Worm (Caenorhabditis elegans) whole organism, L2 larva: ENCODE results near the gene F54D12.2.

Source experiments
- C34F6.9 ChIP-seq: fragments of 150-350 bp; optimal IDR thresholded peaks from 2 replicates; lab custom pipeline; 2014; ENCODE audit warnings: missing biosample characterization, missing genetic modification characterization
- R02D3.7 ChIP-seq: fragments of 150-350 bp; optimal IDR thresholded peaks from 2 replicates; lab custom pipeline; 2014; ENCODE audit warnings: missing biosample characterization, missing genetic modification characterization
- Y55F3AM.14 ChIP-seq: fragments of 200-800 bp; sonication (Bioruptor generic); optimal IDR thresholded peaks from 2 replicates; lab custom pipeline; 2018; ENCODE audit warnings: mild to moderate bottlenecking, missing genetic modification characterization, missing compliant biosample characterization
- aly-2 ChIP-seq: fragments of 150-350 bp; optimal IDR thresholded peaks from 2 replicates; lab custom pipeline; 2014; ENCODE audit warnings: missing biosample characterization, missing genetic modification characterization
- ama-1 ChIP-seq: fragments of 150-350 bp; optimal IDR thresholded peaks from 2 replicates; lab custom pipeline; 2018; ENCODE audit warnings: inconsistent platforms
- blmp-1 ChIP-seq: sonication (generic microtip); optimal IDR thresholded peaks from 2 replicates; lab custom pipeline; 2017; ENCODE audit warnings: missing genetic modification characterization, mild to moderate bottlenecking, missing compliant biosample characterization, antibody characterized with exemption, moderate library complexity; ENCODE audit not compliant: insufficient read depth
- ceh-16 ChIP-seq: fragments of 150-350 bp; optimal IDR thresholded peaks from 2 replicates; lab custom pipeline; 2014; ENCODE audit warnings: missing biosample characterization, missing genetic modification characterization
- ceh-82 ChIP-seq: fragments of 150-350 bp; optimal IDR thresholded peaks from 2 replicates; lab custom pipeline; 2014; ENCODE audit warnings: missing biosample characterization, missing genetic modification characterization
- crh-2 ChIP-seq: sonication (generic microtip); optimal IDR thresholded peaks from 2 replicates; lab custom pipeline; 2017; ENCODE audit warnings: missing biosample characterization, missing genetic modification characterization
- dmd-4 ChIP-seq: sonication (generic microtip); optimal IDR thresholded peaks from 2 replicates; lab custom pipeline; 2017; ENCODE audit warnings: missing biosample characterization, missing genetic modification characterization
- fos-1 ChIP-seq: fragments of 150-350 bp; optimal IDR thresholded peaks from 2 replicates; lab custom pipeline; 2014; ENCODE audit warnings: missing biosample characterization, missing genetic modification characterization
- lin-39 ChIP-seq: fragments of 150-350 bp; optimal IDR thresholded peaks from 2 replicates; lab custom pipeline; 2014; ENCODE audit warnings: missing biosample characterization, missing genetic modification reagents, missing genetic modification characterization
- lsy-2 ChIP-seq, 2 experiments: fragments of 150-350 bp in 1 of 2; sonication (generic microtip) in 1 of 2; optimal IDR thresholded peaks; 2 replicates each; lab custom pipeline; 2014 to 2017; ENCODE audit warnings: missing biosample characterization in 2 of 2, missing genetic modification characterization in 2 of 2
- mab-5 ChIP-seq: fragments of 150-350 bp; optimal IDR thresholded peaks from 2 replicates; lab custom pipeline; 2014; ENCODE audit warnings: missing biosample characterization, missing genetic modification characterization
- mdl-1 ChIP-seq, 2 experiments: fragments of 150-350 bp in 1 of 2; sonication (generic microtip) in 1 of 2; optimal IDR thresholded peaks; 2 replicates each; lab custom pipeline; 2017; ENCODE audit warnings: missing biosample characterization in 2 of 2, missing genetic modification characterization in 2 of 2
- nhr-11 ChIP-seq: fragments of 150-350 bp; optimal IDR thresholded peaks from 2 replicates; lab custom pipeline; 2014; ENCODE audit warnings: missing biosample characterization, missing genetic modification characterization
- nhr-129 ChIP-seq: fragments of 150-350 bp; optimal IDR thresholded peaks from 2 replicates; lab custom pipeline; 2014; ENCODE audit warnings: missing biosample characterization, missing genetic modification characterization
- nhr-21 ChIP-seq: fragments of 150-350 bp; optimal IDR thresholded peaks from 2 replicates; lab custom pipeline; 2014; ENCODE audit warnings: missing biosample characterization, missing genetic modification characterization
- nhr-23 ChIP-seq: fragments of 150-350 bp; optimal IDR thresholded peaks from 2 replicates; lab custom pipeline; 2014; ENCODE audit warnings: missing biosample characterization, missing genetic modification reagents, missing genetic modification characterization
- nhr-237 ChIP-seq: fragments of 150-350 bp; optimal IDR thresholded peaks from 2 replicates; lab custom pipeline; 2014; ENCODE audit warnings: missing biosample characterization, missing genetic modification characterization
- nhr-6 ChIP-seq: fragments of 150-350 bp; optimal IDR thresholded peaks from 2 replicates; lab custom pipeline; 2014; ENCODE audit warnings: missing biosample characterization, missing genetic modification characterization
- sem-4 ChIP-seq: fragments of 150-350 bp; optimal IDR thresholded peaks from 2 replicates; lab custom pipeline; 2014; ENCODE audit warnings: missing biosample characterization, missing genetic modification reagents, missing genetic modification characterization
- skn-1 ChIP-seq: sonication (generic microtip); optimal IDR thresholded peaks from 2 replicates; lab custom pipeline; 2017; ENCODE audit warnings: missing biosample characterization, missing genetic modification characterization
- sma-3 ChIP-seq: sonication (generic microtip); optimal IDR thresholded peaks from 2 replicates; lab custom pipeline; 2016; ENCODE audit warnings: missing genetic modification reagents, missing genetic modification characterization, missing compliant biosample characterization
- sma-9 ChIP-seq, 2 experiments: fragments of 150-350 bp in 1 of 2; sonication (generic microtip) in 1 of 2; optimal IDR thresholded peaks; 2 replicates each; lab custom pipeline; 2014 to 2016; ENCODE audit warnings: missing genetic modification characterization in 2 of 2, mild to moderate bottlenecking in 1 of 2, missing biosample characterization in 1 of 2, missing compliant biosample characterization in 1 of 2, missing genetic modification reagents in 1 of 2, moderate library complexity in 1 of 2
- unc-55 ChIP-seq: fragments of 150-350 bp; sonication (generic microtip); optimal IDR thresholded peaks from 3 replicates; lab custom pipeline; 2014; ENCODE audit warnings: missing biosample characterization, missing genetic modification reagents, missing genetic modification characterization
- unc-62 ChIP-seq: fragments of 150-350 bp; optimal IDR thresholded peaks from 2 replicates; lab custom pipeline; 2014; ENCODE audit warnings: missing biosample characterization, missing genetic modification reagents, missing genetic modification characterization
- zag-1 ChIP-seq: fragments of 150-350 bp; optimal IDR thresholded peaks from 2 replicates; lab custom pipeline; 2014; ENCODE audit warnings: missing biosample characterization, missing genetic modification characterization
- ztf-1 ChIP-seq: fragments of 200-800 bp; sonication (Bioruptor generic); conservative IDR thresholded peaks from 2 replicates; pipeline ENCODE4 v1.3.6; 2022; ENCODE audit warnings: missing genetic modification characterization, missing compliant biosample characterization
- ztf-4 ChIP-seq: fragments of 150-350 bp; optimal IDR thresholded peaks from 2 replicates; lab custom pipeline; 2014; ENCODE audit warnings: missing biosample characterization, missing genetic modification characterization

F54D12.2 gene

ce11 chrII:1385280-1385679 lies 13.2 kb upstream of the F54D12.2 start, which contains the start of gene F54D12.7:
Gene F54D12.7, minus strand, starts transcription at chrII:1385380.
- TF ChIP-seq ama-1 = no peak
- TF ChIP-seq fos-1 (tag; lab: Kevin White, UChicago) = no peak
- TF ChIP-seq mdl-1 (tag; optimal IDR thresholded peaks at IDR 0.05; lab: Kevin White, UChicago) = no peak
- no peak for TF ChIP-seq lsy-2 (tag; optimal IDR thresholded peaks at IDR 0.05; lab: Kevin White, UChicago)
- TF ChIP-seq nhr-237 (tag; lab: Kevin White, UChicago) = no peak
- TF ChIP-seq mab-5 = no peak
- no peak for TF ChIP-seq nhr-11 (tag; lab: Kevin White, UChicago)
- TF ChIP-seq zag-1 = no peak
- no peak for TF ChIP-seq unc-62 (GFP tag; lab: Kevin White, UChicago)
- no peak for TF ChIP-seq sma-9 (GFP tag; optimal IDR thresholded peaks at IDR 0.05; lab: Kevin White, UChicago)
- TF ChIP-seq sma-9 (tag; optimal IDR thresholded peaks at IDR 0.05; lab: Kevin White, UChicago) = no peak
- TF ChIP-seq ceh-16 (tag; lab: Kevin White, UChicago) = no peak
- no peak for TF ChIP-seq aly-2 (tag; lab: Kevin White, UChicago)
- TF ChIP-seq C34F6.9 (tag; lab: Kevin White, UChicago) = no peak
- no peak for TF ChIP-seq nhr-21 (tag; lab: Kevin White, UChicago)
- no peak for TF ChIP-seq sma-3 (GFP tag; lab: Kevin White, UChicago)
- TF ChIP-seq skn-1 (tag; lab: Kevin White, UChicago) = no peak
- no peak for TF ChIP-seq unc-55 (GFP tag; lab: Kevin White, UChicago)
- no peak for TF ChIP-seq nhr-129 (tag; lab: Kevin White, UChicago)
- no peak for TF ChIP-seq crh-2 (tag; lab: Kevin White, UChicago)
- TF ChIP-seq, all 48 proteins: peak for 0

ce11 chrII:1386478-1386877 lies 12.0 kb upstream of the F54D12.2 start, which contains the start of gene aat-7:
Gene aat-7, plus strand, starts transcription at chrII:1386870.
- TF ChIP-seq lin-39 (tag; lab: Kevin White, UChicago) (no peak), sma-9 (GFP tag; optimal IDR thresholded peaks at IDR 0.05; lab: Kevin White, UChicago) (no peak), sma-9 (tag; optimal IDR thresholded peaks at IDR 0.05; lab: Kevin White, UChicago) (no peak), fos-1 (tag; lab: Kevin White, UChicago) (peak; percentile 85), blmp-1 (tag; lab: Kevin White, UChicago) (peak; percentile 29), crh-2 (tag; lab: Kevin White, UChicago) (no peak)

ce11 chrII:1397703-1398102 lies 793 bp upstream of the F54D12.2 start, which contains the start of gene F54D12.8:
Gene F54D12.8, minus strand, starts transcription at chrII:1398038.
- no peak for TF ChIP-seq skn-1 (tag; lab: Kevin White, UChicago)
- no peak for TF ChIP-seq nhr-23 (tag; lab: Kevin White, UChicago)
- no peak for TF ChIP-seq ztf-1
- no peak for TF ChIP-seq aly-2 (tag; lab: Kevin White, UChicago)
- TF ChIP-seq lin-39 (tag; lab: Kevin White, UChicago) = no peak
- no peak for TF ChIP-seq nhr-21 (tag; lab: Kevin White, UChicago)
- TF ChIP-seq R02D3.7 (tag; lab: Kevin White, UChicago) = no peak
- TF ChIP-seq blmp-1 (tag; lab: Kevin White, UChicago) = no peak

ce11 chrII:1400105-1400504 lies 1.6 kb downstream of the F54D12.2 start, which contains the start of gene F54D12.1:
Gene F54D12.1, plus strand, starts transcription at chrII:1400405.
- TF ChIP-seq mdl-1 (tag; optimal IDR thresholded peaks at IDR 0.05; lab: Kevin White, UChicago) (no peak), ztf-4 (tag; lab: Kevin White, UChicago) (no peak), lin-39 (tag; lab: Kevin White, UChicago) (no peak), Y55F3AM.14 (GFP tag; lab: Kevin White, UChicago) (no peak), ceh-82 (tag; lab: Kevin White, UChicago) (no peak), sem-4 (tag; lab: Kevin White, UChicago) (no peak), R02D3.7 (tag; lab: Kevin White, UChicago) (no peak), zag-1 (no peak), nhr-21 (tag; lab: Kevin White, UChicago) (no peak), dmd-4 (tag; lab: Kevin White, UChicago) (no peak), C34F6.9 (tag; lab: Kevin White, UChicago) (no peak), nhr-129 (tag; lab: Kevin White, UChicago) (no peak)

ce11 chrII:1401474-1401873 lies 3.0 kb downstream of the F54D12.2 start, which contains the start of gene Y51H7C.8:
Gene Y51H7C.8, plus strand, starts transcription at chrII:1401774.
- no peak for TF ChIP-seq unc-55 (GFP tag; lab: Kevin White, UChicago)
- no peak for TF ChIP-seq nhr-129 (tag; lab: Kevin White, UChicago)
- no peak for TF ChIP-seq ceh-82 (tag; lab: Kevin White, UChicago)
- no peak for TF ChIP-seq nhr-21 (tag; lab: Kevin White, UChicago)
- no peak for TF ChIP-seq nhr-6
- TF ChIP-seq nhr-23 (tag; lab: Kevin White, UChicago) = no peak
- TF ChIP-seq blmp-1 (tag; lab: Kevin White, UChicago) = no peak
- TF ChIP-seq sma-9 (GFP tag; optimal IDR thresholded peaks at IDR 0.05; lab: Kevin White, UChicago) = no peak
- no peak for TF ChIP-seq sma-9 (tag; optimal IDR thresholded peaks at IDR 0.05; lab: Kevin White, UChicago)
